Comparison of ENCODE assay signal across 5 fruit fly cellular contexts in the genomic region with DNA sequence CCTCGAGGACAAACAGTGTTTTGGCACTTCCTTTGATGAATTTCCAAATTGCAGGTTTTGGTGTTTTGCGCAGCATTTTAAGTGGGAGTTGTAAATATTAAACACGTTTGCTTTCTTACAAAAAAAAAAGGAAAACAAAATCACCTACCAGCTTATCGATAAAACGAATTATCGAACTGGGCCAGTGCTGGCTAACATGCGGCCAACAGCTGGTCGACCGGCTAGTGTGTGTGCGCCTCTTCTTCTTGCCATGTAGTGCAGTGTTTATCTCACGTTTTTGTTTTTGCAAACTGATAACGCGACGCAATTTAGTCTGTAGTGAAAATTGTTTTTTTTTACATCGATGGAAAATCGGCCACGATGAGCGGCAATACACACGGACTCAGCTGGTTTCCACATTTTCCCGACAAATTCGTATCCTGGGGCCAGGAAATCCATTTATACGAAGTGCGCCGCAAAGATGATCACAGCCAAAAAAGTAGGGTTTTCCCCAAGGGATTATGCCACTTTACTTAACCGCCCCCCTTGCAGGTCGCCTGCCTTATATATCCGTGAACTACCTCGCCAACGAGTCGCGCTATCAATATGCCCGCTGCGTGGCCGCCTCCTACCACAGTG.
TF ChIP-seq lines count a peak whose summit lies in the region.

A gene (minus strand): TSS at position 180 of the 618 bp plus-strand sequence.
A gene (minus strand): TSS at position 180 of the 618 bp plus-strand sequence.
A gene (plus strand): TSS at position 224 of the 618 bp plus-strand sequence.

- no peak for TF ChIP-seq CTCF in whole organism, embryonic (GFP tag; optimal IDR thresholded peaks at IDR 0.05; lab: Kevin White, UChicago)

TF ChIP-seq in whole organism, adult, 20 proteins besides CTCF, POLR2A, EP300 and RAD21 (continues in another document):
- TF ChIP-seq CG33017 (tag; optimal IDR thresholded peaks at IDR 0.05; lab: Kevin White, UChicago) (peak; percentile 71), tj (GFP tag; optimal IDR thresholded peaks at IDR 0.05; lab: Kevin White, UChicago) (peak; percentile 38), pad (GFP tag; optimal IDR thresholded peaks at IDR 0.05; lab: Kevin White, UChicago) (peak; percentile 52), ovo (GFP tag; optimal IDR thresholded peaks at IDR 0.05; lab: Kevin White, UChicago) (no peak), Clk (GFP tag; optimal IDR thresholded peaks at IDR 0.05; lab: Kevin White, UChicago) (no peak), CG7045 (GFP tag; optimal IDR thresholded peaks at IDR 0.05; lab: Kevin White, UChicago) (no peak), CG7101 (tag; optimal IDR thresholded peaks at IDR 0.05; lab: Kevin White, UChicago) (peak; percentile 53), kay (GFP tag; lab: Kevin White, UChicago; ENCODE audit: borderline replicate concordance) (no peak), CG11617 (GFP tag; optimal IDR thresholded peaks at IDR 0.05; lab: Kevin White, UChicago) (peak; percentile 74), CG14711 (tag; optimal IDR thresholded peaks at IDR 0.05; lab: Kevin White, UChicago) (peak; percentile 47), toe (GFP tag; optimal IDR thresholded peaks at IDR 0.05; lab: Kevin White, UChicago) (no peak), Mnt (GFP tag; optimal IDR thresholded peaks at IDR 0.05; lab: Kevin White, UChicago) (peak; percentile 94), bab1 (GFP tag; optimal IDR thresholded peaks at IDR 0.05; lab: Kevin White, UChicago) (peak; percentile 54), Hr96 (GFP tag; optimal IDR thresholded peaks at IDR 0.05; lab: Kevin White, UChicago) (no peak), Crg-1 (GFP tag; optimal IDR thresholded peaks at IDR 0.05; lab: Kevin White, UChicago) (peak; percentile 66), CG1620 (GFP tag; optimal IDR thresholded peaks at IDR 0.05; lab: Kevin White, UChicago) (peak; percentile 32)

TF ChIP-seq in whole organism, embryonic, 481 proteins besides CTCF, POLR2A, EP300 and RAD21 (continues in another document):
- TF ChIP-seq CG34422 (GFP tag; IDR thresholded peaks at IDR 0.05; lab: Robert Waterston, UW) (peak; percentile 88), CG17829 (tag; optimal IDR thresholded peaks at IDR 0.05; lab: Kevin White, UChicago) (peak; percentile 12), stwl (tag; optimal IDR thresholded peaks at IDR 0.05; lab: Kevin White, UChicago) (peak; percentile 80), CG2678 (tag; optimal IDR thresholded peaks at IDR 0.05; lab: Kevin White, UChicago) (no peak), HmgZ (tag; optimal IDR thresholded peaks at IDR 0.05; lab: Kevin White, UChicago) (peak; percentile 51), CG17186 (GFP tag; optimal IDR thresholded peaks at IDR 0.05; lab: Kevin White, UChicago) (peak; percentile 39), CG7745 (tag; optimal IDR thresholded peaks at IDR 0.05; lab: Kevin White, UChicago) (no peak), CG12391 (tag; optimal IDR thresholded peaks at IDR 0.05; lab: Kevin White, UChicago) (peak; percentile 16), CG30431 (GFP tag; optimal IDR thresholded peaks at IDR 0.05; lab: Kevin White, UChicago) (no peak), Pdp1 (GFP tag; optimal IDR thresholded peaks at IDR 0.05; lab: Kevin White, UChicago) (peak in 1 of 2 experiments; percentile 68), CG31224 (GFP tag; IDR thresholded peaks at IDR 0.05; lab: Robert Waterston, UW) (no peak), Antp (GFP tag; optimal IDR thresholded peaks at IDR 0.05; lab: Kevin White, UChicago) (peak; percentile 35), insv (GFP tag; optimal IDR thresholded peaks at IDR 0.05; lab: Kevin White, UChicago) (peak in 1 of 2 experiments; percentile 50), mld (GFP tag; IDR thresholded peaks at IDR 0.05; lab: Robert Waterston, UW; ENCODE audit: partially characterized antibody) (no peak), CG2712 (tag; optimal IDR thresholded peaks at IDR 0.05; lab: Kevin White, UChicago) (peak; percentile 2), cwo (GFP tag; optimal IDR thresholded peaks at IDR 0.05; lab: Kevin White, UChicago) (peak; percentile 57)

TF ChIP-seq in whole organism, prepupa, 60 proteins besides CTCF, POLR2A, EP300 and RAD21 (continues in another document):
- no peak for TF ChIP-seq CG32006 (GFP tag; optimal IDR thresholded peaks at IDR 0.05; lab: Kevin White, UChicago)
- no peak for TF ChIP-seq Gug (GFP tag; IDR thresholded peaks at IDR 0.05; lab: Robert Waterston, UW)
- peak; percentile 30 for TF ChIP-seq Sox14 (GFP tag; optimal IDR thresholded peaks at IDR 0.05; lab: Kevin White, UChicago)
- no peak for TF ChIP-seq Smox (GFP tag; optimal IDR thresholded peaks at IDR 0.05; lab: Kevin White, UChicago)
- no peak for TF ChIP-seq CG1621 (tag; optimal IDR thresholded peaks at IDR 0.05; lab: Kevin White, UChicago)
- no peak for TF ChIP-seq CG16779 (tag; optimal IDR thresholded peaks at IDR 0.05; lab: Kevin White, UChicago)
- no peak for TF ChIP-seq Blimp-1 (GFP tag; optimal IDR thresholded peaks at IDR 0.05; lab: Kevin White, UChicago)
- TF ChIP-seq CG6792 (GFP tag; optimal IDR thresholded peaks at IDR 0.05; lab: Kevin White, UChicago): no peak
- peak; percentile 42 for TF ChIP-seq esn (GFP tag; optimal IDR thresholded peaks at IDR 0.05; lab: Kevin White, UChicago)
- TF ChIP-seq cyc (GFP tag; optimal IDR thresholded peaks at IDR 0.05; lab: Kevin White, UChicago): peak; percentile 1
- TF ChIP-seq Met (GFP tag; optimal IDR thresholded peaks at IDR 0.05; lab: Kevin White, UChicago): no peak
- peak; percentile 38 for TF ChIP-seq topi (GFP tag; optimal IDR thresholded peaks at IDR 0.05; lab: Kevin White, UChicago)
- no peak for TF ChIP-seq fd59A (GFP tag; optimal IDR thresholded peaks at IDR 0.05; lab: Kevin White, UChicago)
- TF ChIP-seq CG3032 (tag; optimal IDR thresholded peaks at IDR 0.05; lab: Kevin White, UChicago): peak; percentile 5
- no peak for TF ChIP-seq svp (GFP tag; lab: Kevin White, UChicago)
- no peak for TF ChIP-seq CG8632 (GFP tag; optimal IDR thresholded peaks at IDR 0.05; lab: Kevin White, UChicago)
- no peak for TF ChIP-seq OdsH (GFP tag; optimal IDR thresholded peaks at IDR 0.05; lab: Kevin White, UChicago)
- TF ChIP-seq Ets96B (tag; optimal IDR thresholded peaks at IDR 0.05; lab: Kevin White, UChicago): peak; percentile 11

TF ChIP-seq in whole organism, pupa, 21 proteins besides CTCF, POLR2A, EP300 and RAD21:
- TF ChIP-seq Snoo (tag; optimal IDR thresholded peaks at IDR 0.05; lab: Kevin White, UChicago) (peak; percentile 18), Ets98B (GFP tag; IDR thresholded peaks at IDR 0.05; lab: Robert Waterston, UW) (no peak; the same call in 1 of the 2 replicates), CG9948 (tag; optimal IDR thresholded peaks at IDR 0.05; lab: Kevin White, UChicago) (no peak), CG15710 (tag; optimal IDR thresholded peaks at IDR 0.05; lab: Kevin White, UChicago) (peak; percentile 12), CG10348 (GFP tag; IDR thresholded peaks at IDR 0.05; lab: Robert Waterston, UW) (no peak), CG8301 (tag; optimal IDR thresholded peaks at IDR 0.05; lab: Kevin White, UChicago) (no peak), CG12605 (GFP tag; IDR thresholded peaks at IDR 0.05; lab: Robert Waterston, UW) (0 out of 2 replicates have a peak, but pooled peaks have one; percentile 24), CG8159 (tag; optimal IDR thresholded peaks at IDR 0.05; lab: Kevin White, UChicago) (no peak), CG32121 (GFP tag; IDR thresholded peaks at IDR 0.05; lab: Robert Waterston, UW) (no peak), fd96Ca (GFP tag; IDR thresholded peaks at IDR 0.05; lab: Robert Waterston, UW) (no peak), gl (tag; optimal IDR thresholded peaks at IDR 0.05; lab: Kevin White, UChicago) (peak; percentile 29), EcR (GFP tag; optimal IDR thresholded peaks at IDR 0.05; lab: Kevin White, UChicago) (peak; percentile 14), Pif1B (GFP tag; optimal IDR thresholded peaks at IDR 0.05; lab: Kevin White, UChicago) (no peak), CG17806 (tag; optimal IDR thresholded peaks at IDR 0.05; lab: Kevin White, UChicago) (no peak), CG4496 (GFP tag; IDR thresholded peaks at IDR 0.05; lab: Robert Waterston, UW) (peak; percentile 53; the same call in 2 of the 3 replicates)

TF ChIP-seq in whole organism, wandering third instar larva, 38 proteins besides CTCF, POLR2A, EP300 and RAD21 (continues in another document):
- TF ChIP-seq CrebA (GFP tag; optimal IDR thresholded peaks at IDR 0.05; lab: Kevin White, UChicago; ENCODE audit: borderline replicate concordance) (no peak), Abd-B (GFP tag; optimal IDR thresholded peaks at IDR 0.05; lab: Kevin White, UChicago) (no peak), dmrt93B (GFP tag; optimal IDR thresholded peaks at IDR 0.05; lab: Kevin White, UChicago) (no peak), rgr (GFP tag; optimal IDR thresholded peaks at IDR 0.05; lab: Kevin White, UChicago) (peak; percentile 52), OdsH (GFP tag; optimal IDR thresholded peaks at IDR 0.05; lab: Kevin White, UChicago) (peak; percentile 14), N (GFP tag; optimal IDR thresholded peaks at IDR 0.05; lab: Kevin White, UChicago) (no peak), lola (GFP tag; optimal IDR thresholded peaks at IDR 0.05; lab: Kevin White, UChicago) (no peak), pan (optimal IDR thresholded peaks at IDR 0.05; lab: Kevin White, UChicago) (no peak), Hr78 (GFP tag; optimal IDR thresholded peaks at IDR 0.05; lab: Kevin White, UChicago) (no peak), Hr83 (GFP tag; optimal IDR thresholded peaks at IDR 0.05; lab: Kevin White, UChicago; ENCODE audit: poor library complexity, severe bottlenecking) (peak; percentile 83), Rel (GFP tag; optimal IDR thresholded peaks at IDR 0.05; lab: Kevin White, UChicago) (no peak), Rel (tag; optimal IDR thresholded peaks at IDR 0.05; lab: Kevin White, UChicago) (peak; percentile 86), dsf (GFP tag; optimal IDR thresholded peaks at IDR 0.05; lab: Kevin White, UChicago; ENCODE audit: borderline replicate concordance) (no peak), Mio (GFP tag; optimal IDR thresholded peaks at IDR 0.05; lab: Kevin White, UChicago) (no peak), sage (GFP tag; optimal IDR thresholded peaks at IDR 0.05; lab: Kevin White, UChicago) (no peak), Sp1 (GFP tag; optimal IDR thresholded peaks at IDR 0.05; lab: Kevin White, UChicago) (peak; percentile 32), Dif (GFP tag; optimal IDR thresholded peaks at IDR 0.05; lab: Kevin White, UChicago; ENCODE audit: partially characterized antibody) (peak; percentile 8), h (GFP tag; optimal IDR thresholded peaks at IDR 0.05; lab: Kevin White, UChicago) (peak; percentile 40), tai (GFP tag; optimal IDR thresholded peaks at IDR 0.05; lab: Kevin White, UChicago) (no peak), Hnf4 (GFP tag; optimal IDR thresholded peaks at IDR 0.05; lab: Kevin White, UChicago) (no peak), Vsx2 (GFP tag; optimal IDR thresholded peaks at IDR 0.05; lab: Kevin White, UChicago; ENCODE audit: partially characterized antibody) (no peak), Jra (GFP tag; optimal IDR thresholded peaks at IDR 0.05; lab: Kevin White, UChicago) (no peak), foxo (GFP tag; optimal IDR thresholded peaks at IDR 0.05; lab: Kevin White, UChicago) (peak in 1 of 2 experiments; percentile 41), CG32264 (GFP tag; optimal IDR thresholded peaks at IDR 0.05; lab: Kevin White, UChicago) (no peak), ey (GFP tag; optimal IDR thresholded peaks at IDR 0.05; lab: Kevin White, UChicago) (peak; percentile 5)
